Fruit fly (Drosophila melanogaster): ENCODE measurements around the gene CG5342.

CG5342 gene

DNA sequence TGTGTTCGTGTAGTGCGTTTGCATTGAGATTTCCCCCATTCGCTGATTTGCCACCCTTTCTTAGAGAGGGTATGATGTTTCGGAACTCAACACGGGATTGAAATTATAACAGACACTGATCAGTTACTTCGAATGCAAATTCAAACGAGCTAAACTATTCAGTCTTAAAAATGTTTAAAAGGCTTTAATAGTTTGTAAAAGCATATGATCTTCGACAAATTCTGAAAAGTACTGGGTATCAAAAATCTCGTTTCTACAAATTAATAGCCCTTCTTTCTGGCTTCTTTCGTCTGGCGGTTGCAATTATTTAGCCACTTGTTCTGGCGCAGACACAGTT is 3.6 kb downstream of the CG5342 start (continued):
- TF ChIP-seq CG3995 (GFP tag; optimal IDR thresholded peaks at IDR 0.05) = no peak
- peak; percentile 26 for TF ChIP-seq CG1602 (GFP tag; optimal IDR thresholded peaks at IDR 0.05)
- TF ChIP-seq CG14441 (GFP tag; IDR thresholded peaks at IDR 0.05) = peak; percentile 90
- no peak for TF ChIP-seq TFAM (GFP tag; optimal IDR thresholded peaks at IDR 0.05)
- peak; percentile 65 for TF ChIP-seq btn (GFP tag; optimal IDR thresholded peaks at IDR 0.05)
- no peak for TF ChIP-seq Sox100B (GFP tag; optimal IDR thresholded peaks at IDR 0.05)
- peak; percentile 61 for TF ChIP-seq Mes4 (GFP tag; optimal IDR thresholded peaks at IDR 0.05)
- TF ChIP-seq CG33213 (GFP tag; optimal IDR thresholded peaks at IDR 0.05) = peak; percentile 57
- TF ChIP-seq cg (GFP tag; optimal IDR thresholded peaks at IDR 0.05) = no peak
- peak; percentile 78 for TF ChIP-seq CG17328 (GFP tag; IDR thresholded peaks at IDR 0.05)
- peak; percentile 47 for TF ChIP-seq kah (GFP tag; optimal IDR thresholded peaks at IDR 0.05)
- no peak for TF ChIP-seq run (tag; optimal IDR thresholded peaks at IDR 0.05)
- no peak for TF ChIP-seq CG1529 (GFP tag; optimal IDR thresholded peaks at IDR 0.05)
- TF ChIP-seq knrl (GFP tag; IDR thresholded peaks at IDR 0.05; ENCODE audit: partially characterized antibody) = no peak
- no peak for TF ChIP-seq CG4707 (GFP tag; optimal IDR thresholded peaks at IDR 0.05)
- TF ChIP-seq lola (GFP tag; optimal IDR thresholded peaks at IDR 0.05) = peak in 1 of 3 experiments; percentile 23
- TF ChIP-seq CG34224 (GFP tag; IDR thresholded peaks at IDR 0.05; ENCODE audit: partially characterized antibody) = no peak
- TF ChIP-seq stc (GFP tag; IDR thresholded peaks at IDR 0.05) = peak; percentile 87
- TF ChIP-seq luna (GFP tag; optimal IDR thresholded peaks at IDR 0.05) = no peak
- TF ChIP-seq ken (GFP tag; IDR thresholded peaks at IDR 0.05) = peak; percentile 74
- TF ChIP-seq CG6683 (GFP tag; optimal IDR thresholded peaks at IDR 0.05) = no peak
- TF ChIP-seq CG6765 (GFP tag; optimal IDR thresholded peaks at IDR 0.05) = peak; percentile 11
- TF ChIP-seq seq (GFP tag; IDR thresholded peaks at IDR 0.05) = peak; percentile 83
- TF ChIP-seq nerfin-2 (GFP tag; IDR thresholded peaks at IDR 0.05; ENCODE audit: partially characterized antibody) = no peak
- peak; percentile 45 for TF ChIP-seq caup (GFP tag; optimal IDR thresholded peaks at IDR 0.05; ENCODE audit: severe bottlenecking)
- peak; percentile 7 for TF ChIP-seq CG6813 (GFP tag; optimal IDR thresholded peaks at IDR 0.05)
- no peak for TF ChIP-seq CG34376 (GFP tag; optimal IDR thresholded peaks at IDR 0.05)
- no peak for TF ChIP-seq CG3065 (GFP tag; optimal IDR thresholded peaks at IDR 0.05)
- TF ChIP-seq CG7963 (GFP tag; IDR thresholded peaks at IDR 0.05; ENCODE audit: partially characterized antibody) = no peak
- TF ChIP-seq MBD-R2 (GFP tag; IDR thresholded peaks at IDR 0.05) = 0 out of 2 replicates have a peak, but pooled peaks have one; percentile 26
- peak; percentile 59 for TF ChIP-seq Side (GFP tag; optimal IDR thresholded peaks at IDR 0.05)
- peak; percentile 75 for TF ChIP-seq oc (tag; optimal IDR thresholded peaks at IDR 0.05)
- TF ChIP-seq Sox102F (GFP tag; optimal IDR thresholded peaks at IDR 0.05) = peak; percentile 87
- TF ChIP-seq cas (GFP tag; IDR thresholded peaks at IDR 0.05) = no peak
- TF ChIP-seq CG17361 (GFP tag; IDR thresholded peaks at IDR 0.05) = no peak; the same call in 2 of the 3 replicates
- no peak for TF ChIP-seq unc-4 (GFP tag; IDR thresholded peaks at IDR 0.05; ENCODE audit: partially characterized antibody)
- peak; percentile 57 for TF ChIP-seq CG3847 (GFP tag; IDR thresholded peaks at IDR 0.05)
- TF ChIP-seq pum (GFP tag; optimal IDR thresholded peaks at IDR 0.05) = peak; percentile 65
- no peak for TF ChIP-seq hth (optimal IDR thresholded peaks at IDR 0.05)
- no peak for TF ChIP-seq Gsc (GFP tag; IDR thresholded peaks at IDR 0.05)
- TF ChIP-seq lab (GFP tag; optimal IDR thresholded peaks at IDR 0.05) = no peak
- no peak for TF ChIP-seq dmrt99B (tag; optimal IDR thresholded peaks at IDR 0.05)
- peak; percentile 49 for TF ChIP-seq bab2 (GFP tag; optimal IDR thresholded peaks at IDR 0.05)
- peak; percentile 63 for TF ChIP-seq Asciz (GFP tag; optimal IDR thresholded peaks at IDR 0.05)
- peak; percentile 38 for TF ChIP-seq nom (GFP tag; optimal IDR thresholded peaks at IDR 0.05)
- peak; percentile 60 for TF ChIP-seq CG2120 (GFP tag; optimal IDR thresholded peaks at IDR 0.05)
- TF ChIP-seq odd (GFP tag; optimal IDR thresholded peaks at IDR 0.05) = no peak
- peak; percentile 55 for TF ChIP-seq Rx (GFP tag; IDR thresholded peaks at IDR 0.05)
- peak; percentile 69 for TF ChIP-seq sisA (GFP tag; IDR thresholded peaks at IDR 0.05)
- peak; percentile 69 for TF ChIP-seq Ada2b (GFP tag; IDR thresholded peaks at IDR 0.05)
- no peak for TF ChIP-seq CG10543 (GFP tag; optimal IDR thresholded peaks at IDR 0.05)

Data from whole organism, embryonic.